Worm (Caenorhabditis elegans): ENCODE data around the gene clec-126.
"Not testable (repeated sequence)": the region's sequence is repeated elsewhere in the genome, so short reads cannot be mapped to it uniquely, and the experiment has no call there.

The clec-126 gene

ce11 chrII:3490797-3491196, 28.5 kb upstream of the clec-126 start, which contains the start of gene fbxb-112:
Gene fbxb-112, plus strand, starts transcription at chrII:3491097.
- TF ChIP-seq F22D6.2 (tag; optimal IDR thresholded peaks at IDR 0.05); madf-10 (tag; optimal IDR thresholded peaks at IDR 0.05); B0019.2 (GFP tag; conservative IDR thresholded peaks at IDR 0.05): not testable (repeated sequence)

- TF ChIP-seq F49E8.2 (tag; optimal IDR thresholded peaks at IDR 0.05; ENCODE audit: insufficient read depth), result no peak
- no peak for TF ChIP-seq F57C9.4 (tag; optimal IDR thresholded peaks at IDR 0.05)
- TF ChIP-seq efl-1 (GFP tag; optimal IDR thresholded peaks at IDR 0.05), result peak; percentile 40
- peak; percentile 85 for TF ChIP-seq attf-3 (GFP tag; conservative IDR thresholded peaks at IDR 0.05)
These were observed 19.9 kb upstream of the clec-126 start, which contains the start of gene Y49F6B.9 for ce11 chrII:3499386-3499785. Gene Y49F6B.9, minus strand, starts transcription at chrII:3499387.

ce11 chrII:3500373-3500772, 18.9 kb upstream of the clec-126 start:
- TF ChIP-seq zfh-2 (GFP tag; conservative IDR thresholded peaks at IDR 0.05) (peak; percentile 88), lin-54 (GFP tag; optimal IDR thresholded peaks at IDR 0.05) (no peak), ztf-25 (GFP tag; IDR thresholded peaks at IDR 0.05) (no peak), lsl-1 (GFP tag; optimal IDR thresholded peaks at IDR 0.05) (no peak), rpc-1 (optimal IDR thresholded peaks at IDR 0.05) (no peak), rpc-1 (tag; optimal IDR thresholded peaks at IDR 0.05) (no peak), tbx-9 (tag; optimal IDR thresholded peaks at IDR 0.05; ENCODE audit: borderline replicate concordance) (no peak), egrh-3 (GFP tag; IDR thresholded peaks at IDR 0.05) (peak; percentile 88), lin-26 (GFP tag; IDR thresholded peaks at IDR 0.05) (peak; percentile 58; the same call in 1 of the 2 replicates), nhr-27 (tag; optimal IDR thresholded peaks at IDR 0.05) (no peak), nhr-179 (tag; optimal IDR thresholded peaks at IDR 0.05) (no peak), nfyb-1 (GFP tag; IDR thresholded peaks at IDR 0.05) (0 out of 2 replicates have a peak, but pooled peaks have one; percentile 26), ZK185.1 (tag; optimal IDR thresholded peaks at IDR 0.05; ENCODE audit: poor library complexity, severe bottlenecking) (no peak), tbp1 (GFP tag; optimal IDR thresholded peaks at IDR 0.05) (no peak), ztf-6 (GFP tag; IDR thresholded peaks at IDR 0.05) (no peak), fkh-3 (tag; optimal IDR thresholded peaks at IDR 0.05) (no peak), him-1 (tag; optimal IDR thresholded peaks at IDR 0.05) (no peak), mcd-1 (GFP tag; IDR thresholded peaks at IDR 0.05) (0 out of 2 replicates have a peak, but pooled peaks have one; percentile 14), unc-130 (GFP tag; optimal IDR thresholded peaks at IDR 0.05) (no peak)

ce11 chrII:3502011-3502410, 17.3 kb upstream of the clec-126 start:
- TF ChIP-seq attf-6 (GFP tag; IDR thresholded peaks at IDR 0.05) (0 out of 2 replicates have a peak, but pooled peaks have one; percentile 9), F52B5.7 (tag; optimal IDR thresholded peaks at IDR 0.05) (no peak)

ce11 chrII:3502520-3503323, 16.6 kb upstream of the clec-126 start, which contains the start of the genes col-71 and Y49F6B.2:
Gene col-71, minus strand, starts transcription at chrII:3502570.
Gene Y49F6B.2, plus strand, starts transcription at chrII:3502968.
- TF ChIP-seq attf-3 (GFP tag; conservative IDR thresholded peaks at IDR 0.05), result peak; percentile 69
- TF ChIP-seq tlf-1 (GFP tag; optimal IDR thresholded peaks at IDR 0.05), result peak; percentile 18
- no peak; the same call in 1 of the 2 replicates for TF ChIP-seq hmg-1.2 (GFP tag; IDR thresholded peaks at IDR 0.05)
- no peak for TF ChIP-seq fkh-3 (tag; optimal IDR thresholded peaks at IDR 0.05)
- TF ChIP-seq bed-1 (GFP tag; IDR thresholded peaks at IDR 0.05), result no peak
- 0 out of 2 replicates have a peak, but pooled peaks have one; percentile 30 for TF ChIP-seq egrh-3 (GFP tag; IDR thresholded peaks at IDR 0.05)
- peak; percentile 67 for TF ChIP-seq rcor-1 (GFP tag; IDR thresholded peaks at IDR 0.05)
- TF ChIP-seq Y67H2A.10 (GFP tag; conservative IDR thresholded peaks at IDR 0.05), result 0 out of 2 replicates have a peak, but pooled peaks have one; percentile 50
- TF ChIP-seq madf-10 (tag; optimal IDR thresholded peaks at IDR 0.05), result peak; percentile 42
- TF ChIP-seq ztf-28 (GFP tag; IDR thresholded peaks at IDR 0.05), result peak; percentile 53; the same call in 1 of the 2 replicates
- TF ChIP-seq zim-3 (tag; optimal IDR thresholded peaks at IDR 0.05), result no peak
- TF ChIP-seq hmg-20 (GFP tag; IDR thresholded peaks at IDR 0.05), result 0 out of 2 replicates have a peak, but pooled peaks have one; percentile 7
- peak; percentile 58 for TF ChIP-seq athp-1 (tag; optimal IDR thresholded peaks at IDR 0.05)
- TF ChIP-seq ceh-27 (GFP tag; optimal IDR thresholded peaks at IDR 0.05), result peak; percentile 72
- peak; percentile 46 for TF ChIP-seq D2030.7 (GFP tag; IDR thresholded peaks at IDR 0.05)
- TF ChIP-seq lin-54 (GFP tag; optimal IDR thresholded peaks at IDR 0.05), result peak; percentile 62
- no peak for TF ChIP-seq mel-28 (tag; optimal IDR thresholded peaks at IDR 0.05; ENCODE audit: borderline replicate concordance)
- TF ChIP-seq nhr-80 (tag; optimal IDR thresholded peaks at IDR 0.05), result peak; percentile 21
